Worm (Caenorhabditis elegans) whole organism, L3 larva: Measurements from ENCODE around the gene F35C11.4.

ENCODE experiments used
- aly-2 ChIP-seq: fragments of 150-350 bp; optimal IDR thresholded peaks from 2 replicates; lab custom pipeline; 2014; ENCODE audit warnings: missing biosample characterization, missing genetic modification characterization
- ama-1 ChIP-seq: fragments of 150-350 bp; optimal IDR thresholded peaks from 2 replicates; lab custom pipeline; 2018
- egl-27 ChIP-seq: sonication (generic microtip); optimal IDR thresholded peaks from 4 replicates; lab custom pipeline; 2017; ENCODE audit warnings: missing biosample characterization, missing genetic modification reagents, missing genetic modification characterization
- elt-1 ChIP-seq: fragments of 150-350 bp; optimal IDR thresholded peaks from 2 replicates; lab custom pipeline; 2014; ENCODE audit warnings: missing biosample characterization, missing genetic modification characterization
- fkh-10 ChIP-seq: sonication (generic microtip); optimal IDR thresholded peaks from 2 replicates; lab custom pipeline; 2017; ENCODE audit warnings: missing biosample characterization, missing genetic modification reagents, missing genetic modification characterization
- nhr-11 ChIP-seq: fragments of 150-350 bp; optimal IDR thresholded peaks from 2 replicates; lab custom pipeline; 2014; ENCODE audit warnings: missing biosample characterization, missing genetic modification characterization
- nhr-76 ChIP-seq: fragments of 150-350 bp; sonication (generic microtip); optimal IDR thresholded peaks from 5 replicates; lab custom pipeline; 2014; ENCODE audit warnings: missing biosample characterization, missing genetic modification characterization
- skn-1 ChIP-seq: fragments of 150-350 bp; optimal IDR thresholded peaks from 2 replicates; lab custom pipeline; 2014; ENCODE audit warnings: missing biosample characterization, missing genetic modification characterization
- snpc-4 ChIP-seq: fragments of 150-350 bp; optimal IDR thresholded peaks from 2 replicates; lab custom pipeline; 2014; ENCODE audit warnings: missing biosample characterization, missing genetic modification characterization
- zag-1 ChIP-seq: fragments of 150-350 bp; optimal IDR thresholded peaks from 2 replicates; lab custom pipeline; 2014; ENCODE audit warnings: missing biosample characterization, missing genetic modification characterization
- ztf-11 ChIP-seq: fragments of 150-350 bp; optimal IDR thresholded peaks from 2 replicates; lab custom pipeline; 2014; ENCODE audit warnings: missing biosample characterization, missing genetic modification characterization

- TF ChIP-seq ama-1 (lab: Kevin White, UChicago) = no peak
- no peak for TF ChIP-seq aly-2 (tag; lab: Kevin White, UChicago)
- no peak for TF ChIP-seq skn-1 (tag; lab: Kevin White, UChicago)
- TF ChIP-seq snpc-4 (tag; lab: Kevin White, UChicago) = no peak
- TF ChIP-seq egl-27 = no peak
- TF ChIP-seq elt-1 (tag; lab: Kevin White, UChicago) = no peak
- TF ChIP-seq fkh-10 (GFP tag; lab: Kevin White, UChicago) = no peak
- TF ChIP-seq nhr-11 = no peak
- TF ChIP-seq ztf-11 (tag; lab: Kevin White, UChicago) = no peak
- no peak for TF ChIP-seq zag-1 (tag; lab: Kevin White, UChicago)
- TF ChIP-seq nhr-76 (tag; lab: Kevin White, UChicago) = no peak
These were observed 29.6 kb downstream of the F35C11.4 start, which contains the start of the genes mrpl-10 and clec-142 for ce11 chrII:8278415-8278814.
